Worm (Caenorhabditis elegans) whole organism, L1 larva: ENCODE measurements around the gene evl-18.

Source experiments
- C16A3.4 ChIP-seq: fragments of 150-350 bp; optimal IDR thresholded peaks from 2 replicates; lab custom pipeline; 2014; ENCODE audit warnings: missing biosample characterization, missing genetic modification characterization
- aly-2 ChIP-seq: fragments of 150-350 bp; optimal IDR thresholded peaks from 2 replicates; lab custom pipeline; 2014; ENCODE audit warnings: missing biosample characterization, missing genetic modification characterization
- blmp-1 ChIP-seq: fragments of 150-350 bp; optimal IDR thresholded peaks from 2 replicates; lab custom pipeline; 2014; ENCODE audit warnings: missing biosample characterization, missing genetic modification characterization
- ces-1 ChIP-seq: fragments of 150-350 bp; optimal IDR thresholded peaks from 2 replicates; lab custom pipeline; 2014; ENCODE audit warnings: missing biosample characterization, missing genetic modification reagents, missing genetic modification characterization
- dpl-1 ChIP-seq, 3 experiments: fragments of 150-350 bp in 2 of 3; sonication (generic microtip) in 1 of 3; optimal IDR thresholded peaks; 2 replicates each; lab custom pipeline; 2014 to 2017; ENCODE audit warnings: missing biosample characterization in 3 of 3, missing genetic modification characterization in 3 of 3, missing genetic modification reagents in 3 of 3
- efl-1 ChIP-seq, 4 experiments: fragments of 150-350 bp; optimal IDR thresholded peaks in 3 of 4; peaks in 1 of 4; 1 replicate in 1 of 4; 2 replicates in 3 of 4; lab custom pipeline; 2014; ENCODE audit warnings: missing biosample characterization in 2 of 4, missing genetic modification characterization in 2 of 4, missing genetic modification reagents in 2 of 4
- egl-27 ChIP-seq, 2 experiments: fragments of 150-350 bp in 1 of 2; sonication (generic microtip); optimal IDR thresholded peaks; 3 replicates each; lab custom pipeline; 2017 to 2018; ENCODE audit warnings: missing biosample characterization in 2 of 2, missing genetic modification characterization in 2 of 2, missing genetic modification reagents in 2 of 2
- ets-5 ChIP-seq: fragments of 200-800 bp; sonication (Bioruptor generic); IDR thresholded peaks from 2 replicates; pipeline ENCODE4 v1.3.6; 2022; ENCODE audit warnings: missing genetic modification characterization, missing compliant biosample characterization
- fkh-4 ChIP-seq: sonication (generic microtip); optimal IDR thresholded peaks from 2 replicates; lab custom pipeline; 2016; ENCODE audit warnings: missing compliant biosample characterization, missing genetic modification characterization, borderline replicate concordance
- fkh-8 ChIP-seq: sonication (generic microtip); optimal IDR thresholded peaks from 2 replicates; lab custom pipeline; 2016; ENCODE audit warnings: mild to moderate bottlenecking, missing genetic modification characterization, missing compliant biosample characterization
- hpl-2 ChIP-seq: fragments of 150-350 bp; optimal IDR thresholded peaks from 2 replicates; lab custom pipeline; 2014; ENCODE audit warnings: missing biosample characterization, missing genetic modification reagents, missing genetic modification characterization
- irx-1 ChIP-seq: sonication (generic microtip); optimal IDR thresholded peaks from 2 replicates; lab custom pipeline; 2016; ENCODE audit warnings: missing genetic modification characterization, missing compliant biosample characterization
- lin-14 ChIP-seq: fragments of 200-800 bp; sonication (Bioruptor generic); optimal IDR thresholded peaks from 2 replicates; lab custom pipeline; 2018; ENCODE audit warnings: mild to moderate bottlenecking, missing genetic modification characterization, moderate library complexity, missing compliant biosample characterization
- lin-15B ChIP-seq: fragments of 150-350 bp; sonication (generic microtip); optimal IDR thresholded peaks from 3 replicates; lab custom pipeline; 2014; ENCODE audit warnings: missing biosample characterization, missing genetic modification characterization
- lin-35 ChIP-seq, 2 experiments: fragments of 150-350 bp; optimal IDR thresholded peaks; 2 replicates each; lab custom pipeline; 2014; ENCODE audit warnings: missing biosample characterization in 2 of 2, missing genetic modification characterization in 2 of 2, missing genetic modification reagents in 2 of 2
- lin-39 ChIP-seq: fragments of 150-350 bp; optimal IDR thresholded peaks from 2 replicates; lab custom pipeline; 2014; ENCODE audit warnings: missing biosample characterization, missing genetic modification reagents, missing genetic modification characterization
- lir-3 ChIP-seq: sonication (generic microtip); optimal IDR thresholded peaks from 2 replicates; lab custom pipeline; 2016; ENCODE audit warnings: mild to moderate bottlenecking, missing genetic modification characterization, moderate library complexity, missing compliant biosample characterization; ENCODE audit not compliant: poor library complexity
- lsy-2 ChIP-seq, 2 experiments: fragments of 150-350 bp; optimal IDR thresholded peaks; 2 replicates each; lab custom pipeline; 2014; ENCODE audit warnings: missing biosample characterization in 2 of 2, missing genetic modification characterization in 2 of 2
- mdl-1 ChIP-seq, 2 experiments: fragments of 150-350 bp; optimal IDR thresholded peaks; 2 replicates each; lab custom pipeline; 2014 to 2017; ENCODE audit warnings: missing biosample characterization in 2 of 2, missing genetic modification characterization in 2 of 2, inconsistent platforms in 1 of 2
- mef-2 ChIP-seq: fragments of 150-350 bp; optimal IDR thresholded peaks from 2 replicates; lab custom pipeline; 2014; ENCODE audit warnings: missing biosample characterization, missing genetic modification characterization
- mep-1 ChIP-seq: fragments of 150-350 bp; optimal IDR thresholded peaks from 2 replicates; lab custom pipeline; 2014; ENCODE audit warnings: missing biosample characterization, missing genetic modification characterization
- nhr-11 ChIP-seq: fragments of 150-350 bp; optimal IDR thresholded peaks from 2 replicates; lab custom pipeline; 2014; ENCODE audit warnings: missing biosample characterization, missing genetic modification characterization
- nhr-12 ChIP-seq: sonication (generic microtip); optimal IDR thresholded peaks from 2 replicates; lab custom pipeline; 2017; ENCODE audit warnings: missing biosample characterization, missing genetic modification characterization
- nhr-19 ChIP-seq: fragments of 200-800 bp; sonication (Bioruptor generic); conservative IDR thresholded peaks from 2 replicates; pipeline ENCODE4 v1.3.6; 2022; ENCODE audit warnings: missing genetic modification characterization, missing compliant biosample characterization
- nhr-20 ChIP-seq: sonication (generic microtip); optimal IDR thresholded peaks from 2 replicates; lab custom pipeline; 2016; ENCODE audit warnings: mild to moderate bottlenecking, missing genetic modification characterization, missing compliant biosample characterization
- nhr-47 ChIP-seq: sonication (generic microtip); optimal IDR thresholded peaks from 2 replicates; lab custom pipeline; 2016; ENCODE audit warnings: mild to moderate bottlenecking, missing genetic modification characterization, moderate library complexity, missing compliant biosample characterization
- nhr-71 ChIP-seq: sonication (generic microtip); optimal IDR thresholded peaks from 2 replicates; lab custom pipeline; 2016; ENCODE audit warnings: mild to moderate bottlenecking, missing genetic modification characterization, moderate library complexity, missing compliant biosample characterization
- nhr-85 ChIP-seq: sonication (generic microtip); peaks from one replicate; lab custom pipeline; 2016; ENCODE audit warnings: missing genetic modification characterization, inconsistent platforms, missing compliant biosample characterization
- nhr-90 ChIP-seq: sonication (generic microtip); optimal IDR thresholded peaks from 2 replicates; lab custom pipeline; 2016; ENCODE audit warnings: mild to moderate bottlenecking, missing genetic modification characterization, missing compliant biosample characterization; ENCODE audit not compliant: poor library complexity
- pag-3 ChIP-seq: sonication (generic microtip); optimal IDR thresholded peaks from 2 replicates; lab custom pipeline; 2017; ENCODE audit warnings: missing genetic modification characterization, mild to moderate bottlenecking, missing compliant biosample characterization, antibody characterized with exemption, borderline replicate concordance; ENCODE audit not compliant: insufficient read depth
- rnt-1 ChIP-seq: sonication (generic microtip); optimal IDR thresholded peaks from 2 replicates; lab custom pipeline; 2016; ENCODE audit warnings: mild to moderate bottlenecking, missing genetic modification characterization, moderate library complexity, missing compliant biosample characterization
- skn-1 ChIP-seq: fragments of 150-350 bp; optimal IDR thresholded peaks from 2 replicates; lab custom pipeline; 2014; ENCODE audit warnings: missing biosample characterization, missing genetic modification characterization
- snu-23 ChIP-seq: sonication (generic microtip); optimal IDR thresholded peaks from 2 replicates; lab custom pipeline; 2016; ENCODE audit warnings: missing genetic modification characterization, missing compliant biosample characterization
- sox-4 ChIP-seq: sonication (generic microtip); optimal IDR thresholded peaks from 2 replicates; lab custom pipeline; 2016; ENCODE audit warnings: missing genetic modification characterization, missing compliant biosample characterization
- sup-37 ChIP-seq: fragments of 200-800 bp; sonication (Bioruptor generic); optimal IDR thresholded peaks from 2 replicates; lab custom pipeline; 2018; ENCODE audit warnings: mild to moderate bottlenecking, missing genetic modification characterization, missing compliant biosample characterization
- tbx-2 ChIP-seq: sonication (generic microtip); optimal IDR thresholded peaks from 2 replicates; lab custom pipeline; 2016; ENCODE audit warnings: missing genetic modification characterization, missing compliant biosample characterization
- tlp-1 ChIP-seq: fragments of 150-350 bp; optimal IDR thresholded peaks from 2 replicates; lab custom pipeline; 2014; ENCODE audit warnings: missing biosample characterization, missing genetic modification characterization
- unc-130 ChIP-seq: fragments of 150-350 bp; optimal IDR thresholded peaks from 2 replicates; lab custom pipeline; 2017; ENCODE audit warnings: missing biosample characterization, missing genetic modification characterization, inconsistent platforms
- vab-15 ChIP-seq: sonication (generic microtip); optimal IDR thresholded peaks from 2 replicates; lab custom pipeline; 2017; ENCODE audit warnings: missing genotype, mild to moderate bottlenecking, missing genetic modification characterization, missing compliant biosample characterization
- xbp-1 ChIP-seq: sonication (generic microtip); optimal IDR thresholded peaks from 2 replicates; lab custom pipeline; 2016; ENCODE audit warnings: missing genetic modification characterization, missing compliant biosample characterization

The evl-18 gene

DNA sequence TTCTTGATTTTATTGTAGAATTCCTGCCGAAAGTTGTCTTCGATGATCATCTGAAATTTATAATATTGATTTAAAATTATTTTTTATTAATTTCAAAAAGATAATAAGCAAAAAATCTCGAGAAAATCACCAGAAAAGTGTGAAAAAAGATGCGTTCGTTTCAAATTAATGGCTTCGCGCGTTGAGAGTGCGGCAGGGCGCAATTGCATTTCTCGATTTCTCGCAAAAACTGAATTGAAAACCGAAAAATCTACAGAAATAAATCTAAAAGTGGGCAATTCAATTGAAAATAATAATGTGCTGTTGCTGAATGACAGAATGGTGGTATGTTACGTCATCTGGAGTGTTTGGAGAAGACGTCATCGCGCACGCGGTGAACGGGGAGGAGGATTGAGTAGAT lies at the start of gene evl-18:
TSS of gene evl-18 (minus strand) at position 50 of the 400 bp plus-strand sequence.
- TF ChIP-seq aly-2 (no peak), efl-1 (optimal IDR thresholded peaks at IDR 0.05; lab: Kevin White, UChicago) (peak; percentile 48 to 56), efl-1 (GFP tag; optimal IDR thresholded peaks at IDR 0.05 in 1 of 2; lab: Kevin White, UChicago) (peak; percentile 72 to 97), sox-4 (no peak), mep-1 (tag; lab: Kevin White, UChicago) (peak; percentile 37), blmp-1 (tag; lab: Kevin White, UChicago) (peak; percentile 34), sup-37 (GFP tag; lab: Kevin White, UChicago) (no peak), dpl-1 (GFP tag; optimal IDR thresholded peaks at IDR 0.05; lab: Kevin White, UChicago) (peak; percentile 62 to 84 (median 70)), lsy-2 (tag; optimal IDR thresholded peaks at IDR 0.05; lab: Kevin White, UChicago) (peak in 1 of 2 experiments; percentile 55), rnt-1 (no peak), lin-35 (GFP tag; optimal IDR thresholded peaks at IDR 0.05; lab: Kevin White, UChicago) (peak; percentile 51 to 83), nhr-90 (no peak)
- TF ChIP-seq, all 84 proteins: peak for 6

DNA sequence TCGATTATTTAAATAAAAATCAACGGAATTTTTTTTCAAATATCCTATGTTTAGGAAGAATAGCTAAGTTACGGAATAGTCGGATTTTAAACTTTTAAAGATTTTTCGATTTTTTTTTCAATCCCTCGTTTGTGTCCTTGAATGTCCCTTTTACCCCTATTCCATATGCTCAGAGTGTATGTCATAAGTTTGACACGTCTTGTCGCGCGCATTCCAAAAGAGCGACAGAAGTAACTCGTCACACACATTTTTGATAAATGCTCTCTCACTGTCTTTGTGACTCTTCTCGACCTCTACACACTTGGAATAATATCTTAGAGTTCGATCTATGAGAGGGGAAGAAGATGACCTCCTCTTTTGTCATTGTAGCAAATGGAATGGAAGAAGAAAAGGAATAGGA lies 49.1 kb upstream of the evl-18 start:
- TF ChIP-seq snu-23: no peak
- peak; percentile 4 for TF ChIP-seq rnt-1
- peak; percentile 39 for TF ChIP-seq lin-14 (GFP tag; lab: Kevin White, UChicago)

DNA sequence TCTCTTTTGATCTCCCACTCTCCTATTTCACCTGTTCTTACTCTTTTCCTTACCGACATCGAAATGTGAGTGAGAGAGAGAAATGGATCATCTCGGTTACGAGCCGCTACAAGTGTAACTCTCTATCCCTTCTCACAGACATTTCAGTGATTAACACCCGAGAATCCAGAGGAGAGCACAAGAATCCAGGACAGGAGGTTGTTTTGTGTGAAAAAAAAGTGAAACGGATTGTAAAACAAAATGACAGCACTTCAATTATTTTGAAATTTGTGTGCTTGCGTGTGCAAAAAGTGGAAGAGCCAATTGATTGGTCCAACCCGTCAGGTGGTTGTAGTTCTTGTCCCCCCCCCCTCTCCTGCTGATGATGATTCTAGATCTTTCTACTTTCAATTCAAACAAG lies 48.0 kb upstream of the evl-18 start:
- TF ChIP-seq efl-1 (optimal IDR thresholded peaks at IDR 0.05; lab: Kevin White, UChicago): peak in 1 of 2 experiments; percentile 21
- TF ChIP-seq efl-1 (GFP tag; optimal IDR thresholded peaks at IDR 0.05 in 1 of 2; lab: Kevin White, UChicago): no peak
- TF ChIP-seq rnt-1: peak; percentile 75
- TF ChIP-seq nhr-11 (tag; lab: Kevin White, UChicago): peak; percentile 8
- TF ChIP-seq nhr-20 (tag; lab: Kevin White, UChicago): peak; percentile 43
- no peak for TF ChIP-seq mef-2
- TF ChIP-seq C16A3.4 (tag; lab: Kevin White, UChicago): peak; percentile 14
- TF ChIP-seq nhr-85: no peak
- TF ChIP-seq nhr-71: peak; percentile 76
- TF ChIP-seq lin-39 (tag; lab: Kevin White, UChicago): no peak
- TF ChIP-seq snu-23: peak; percentile 59
- peak; percentile 19 to 74 for TF ChIP-seq lsy-2 (tag; optimal IDR thresholded peaks at IDR 0.05; lab: Kevin White, UChicago)
- TF ChIP-seq mep-1 (tag; lab: Kevin White, UChicago): peak; percentile 20
- TF ChIP-seq unc-130 (tag; lab: Kevin White, UChicago): peak; percentile 27
- peak; percentile 31 for TF ChIP-seq vab-15
- TF ChIP-seq lin-14 (GFP tag; lab: Kevin White, UChicago): peak; percentile 73
- TF ChIP-seq nhr-19: peak; percentile 53
- TF ChIP-seq tlp-1 (tag; lab: Kevin White, UChicago): no peak

DNA sequence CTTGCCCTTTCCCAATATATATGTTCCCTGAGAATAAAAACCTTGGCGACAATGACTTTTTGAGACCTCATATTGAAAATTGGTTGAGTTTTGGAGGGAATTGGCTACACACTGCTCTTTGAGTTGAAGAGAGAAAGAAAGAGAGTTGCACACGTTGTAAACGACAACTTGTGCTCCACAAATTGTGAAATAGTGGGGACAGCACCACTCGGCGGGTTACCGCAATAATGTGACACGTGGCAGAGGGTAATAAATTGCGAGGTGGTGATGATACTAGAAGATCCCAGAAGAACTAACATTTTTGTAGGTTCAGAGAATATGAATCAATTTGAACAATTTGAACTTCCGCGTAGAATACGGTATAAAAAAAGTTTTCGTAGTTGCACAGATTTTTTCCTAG lies 47.0 kb upstream of the evl-18 start:
- TF ChIP-seq nhr-12 (tag; lab: Kevin White, UChicago): no peak
- TF ChIP-seq unc-130 (tag; lab: Kevin White, UChicago): peak; percentile 27
- TF ChIP-seq mdl-1 (tag; optimal IDR thresholded peaks at IDR 0.05; lab: Kevin White, UChicago): peak in 1 of 2 experiments; percentile 46
- peak; percentile 8 to 20 for TF ChIP-seq lsy-2 (tag; optimal IDR thresholded peaks at IDR 0.05; lab: Kevin White, UChicago)
- TF ChIP-seq fkh-8: no peak
- TF ChIP-seq lin-14 (GFP tag; lab: Kevin White, UChicago): peak; percentile 52
- TF ChIP-seq rnt-1: peak; percentile 66
- TF ChIP-seq nhr-71: peak; percentile 58
- TF ChIP-seq snu-23: peak; percentile 21

DNA sequence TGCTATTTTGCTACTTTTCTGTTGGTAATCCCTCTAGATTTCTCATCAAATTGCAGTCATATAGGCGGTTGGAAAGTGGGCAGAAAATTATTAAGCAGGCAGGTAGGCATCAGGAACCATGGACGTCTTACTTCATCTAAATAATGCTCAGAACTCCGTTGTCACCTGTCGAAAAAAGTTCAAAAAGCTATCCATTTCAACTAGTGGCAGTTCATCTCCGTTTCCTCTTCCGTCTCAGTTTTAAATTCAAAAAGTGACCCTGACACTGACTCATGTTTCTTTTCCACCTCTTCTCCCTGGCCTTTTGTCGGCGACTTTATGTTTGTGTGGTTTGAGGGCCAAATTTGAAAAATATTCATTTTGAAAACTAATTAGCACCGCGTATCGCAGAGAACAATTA lies 39.7 kb upstream of the evl-18 start:
- TF ChIP-seq rnt-1 (peak; percentile 2), lin-14 (GFP tag; lab: Kevin White, UChicago) (peak; percentile 47), mep-1 (tag; lab: Kevin White, UChicago) (no peak), tbx-2 (tag; lab: Kevin White, UChicago) (no peak), nhr-85 (peak; percentile 58), lir-3 (no peak)

DNA sequence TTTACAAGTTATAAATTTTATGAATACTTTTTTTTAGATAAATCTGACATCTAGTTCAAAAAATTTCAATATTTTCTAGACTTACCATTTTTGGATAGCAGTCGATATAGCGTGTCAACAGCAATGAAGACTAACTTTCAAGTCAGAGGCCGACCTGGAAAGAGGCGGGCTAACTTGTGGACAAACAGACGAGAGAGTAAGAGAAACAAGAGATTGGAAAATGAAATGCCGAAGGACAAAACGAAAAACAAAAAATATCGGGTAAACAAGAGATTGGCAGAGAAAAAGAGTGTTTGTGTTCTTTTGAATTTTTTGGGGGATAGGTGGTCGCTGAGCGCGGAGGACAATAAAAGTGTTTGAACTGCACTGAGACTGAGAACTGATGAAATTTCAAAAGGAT lies 38.3 kb upstream of the evl-18 start, which contains the start of gene lec-4:
TSS of gene lec-4 (minus strand) at position 154 of the 400 bp plus-strand sequence.
- TF ChIP-seq mep-1 (tag; lab: Kevin White, UChicago): peak; percentile 50
- TF ChIP-seq lsy-2 (tag; optimal IDR thresholded peaks at IDR 0.05; lab: Kevin White, UChicago): peak in 1 of 2 experiments; percentile 69
- TF ChIP-seq ces-1: no peak
- TF ChIP-seq fkh-4 (tag; lab: Kevin White, UChicago): no peak
- TF ChIP-seq nhr-47 (tag; lab: Kevin White, UChicago): peak; percentile 42
- peak; percentile 92 for TF ChIP-seq lin-14 (GFP tag; lab: Kevin White, UChicago)
- peak; percentile 21 to 28 for TF ChIP-seq egl-27 (tag; optimal IDR thresholded peaks at IDR 0.05; lab: Kevin White, UChicago)
- no peak for TF ChIP-seq irx-1
- TF ChIP-seq pag-3 (tag; lab: Kevin White, UChicago): no peak
- no peak for TF ChIP-seq lin-15B (tag; lab: Kevin White, UChicago)
- no peak for TF ChIP-seq ets-5 (GFP tag; lab: Robert Waterston, UW)
- peak; percentile 31 for TF ChIP-seq rnt-1
- TF ChIP-seq tlp-1 (tag; lab: Kevin White, UChicago): no peak
- no peak for TF ChIP-seq hpl-2 (GFP tag; lab: Kevin White, UChicago)
- TF ChIP-seq nhr-71: peak; percentile 47
- TF ChIP-seq sox-4: no peak
- peak; percentile 38 for TF ChIP-seq skn-1 (tag; lab: Kevin White, UChicago)
- TF ChIP-seq xbp-1 (tag; lab: Kevin White, UChicago): peak; percentile 22
- TF ChIP-seq snu-23: peak; percentile 49
